Worm (Caenorhabditis elegans) whole organism, early embryonic: Measurements from ENCODE around the gene npr-25.

Source experiments
- B0310.2 ChIP-seq: sonication (generic microtip); optimal IDR thresholded peaks from 2 replicates; lab custom pipeline; 2016; ENCODE audit warnings: mild to moderate bottlenecking, missing genetic modification characterization, missing compliant biosample characterization
- F13C5.2 ChIP-seq: sonication (generic microtip); optimal IDR thresholded peaks from 2 replicates; lab custom pipeline; 2017; ENCODE audit warnings: mild to moderate bottlenecking, missing genetic modification characterization, inconsistent platforms, missing compliant biosample characterization
- ama-1 ChIP-seq: fragments of 150-350 bp; optimal IDR thresholded peaks from 2 replicates; lab custom pipeline; 2014
- ceh-13 ChIP-seq: fragments of 200-800 bp; sonication (Bioruptor generic); optimal IDR thresholded peaks from 2 replicates; lab custom pipeline; 2018; ENCODE audit warnings: mild to moderate bottlenecking, missing genetic modification characterization, missing compliant biosample characterization
- ets-7 ChIP-seq: sonication (generic microtip); optimal IDR thresholded peaks from 2 replicates; lab custom pipeline; 2016; ENCODE audit warnings: missing genotype, missing genetic modification characterization, missing compliant biosample characterization
- hmbx-1 ChIP-seq: sonication (generic microtip); optimal IDR thresholded peaks from 2 replicates; lab custom pipeline; 2016; ENCODE audit warnings: mild to moderate bottlenecking, missing genetic modification characterization, missing compliant biosample characterization
- hmg-4 ChIP-seq: fragments of 200-800 bp; sonication (Bioruptor generic); optimal IDR thresholded peaks from 2 replicates; lab custom pipeline; 2018; ENCODE audit warnings: mild to moderate bottlenecking, missing genetic modification characterization, missing compliant biosample characterization
- scrt-1 ChIP-seq: fragments of 200-800 bp; sonication (Bioruptor generic); IDR thresholded peaks from 2 replicates; pipeline ENCODE4 v1.3.6; 2022; ENCODE audit warnings: missing genetic modification characterization, missing compliant biosample characterization
- tbx-11 ChIP-seq: fragments of 200-800 bp; sonication (Bioruptor generic); IDR thresholded peaks from 2 replicates; pipeline ENCODE4 v1.3.6; 2022; ENCODE audit warnings: missing genetic modification characterization, missing compliant biosample characterization
- tbx-37 ChIP-seq: fragments of 200-800 bp; sonication (Bioruptor generic); conservative IDR thresholded peaks from 2 replicates; pipeline ENCODE4 v1.3.6; 2022; ENCODE audit warnings: missing genetic modification reagents, missing genetic modification characterization, missing compliant biosample characterization
- tra-4 ChIP-seq: sonication (generic microtip); optimal IDR thresholded peaks from 2 replicates; lab custom pipeline; 2017; ENCODE audit warnings: missing genetic modification characterization, missing compliant biosample characterization

- no peak for TF ChIP-seq tra-4
- no peak for TF ChIP-seq ceh-13 (GFP tag; lab: Kevin White, UChicago)
- TF ChIP-seq hmg-4, result no peak
- no peak for TF ChIP-seq ama-1
- TF ChIP-seq scrt-1 (GFP tag; lab: Robert Waterston, UW), result no peak
- TF ChIP-seq ets-7, result no peak
- no peak for TF ChIP-seq tbx-11 (GFP tag; lab: Robert Waterston, UW)
- TF ChIP-seq hmbx-1, result no peak
- TF ChIP-seq B0310.2 (tag; lab: Kevin White, UChicago), result no peak
- no peak for TF ChIP-seq F13C5.2 (tag; lab: Kevin White, UChicago)
- no peak for TF ChIP-seq tbx-37 (GFP tag; lab: Robert Waterston, UW)
These were observed 39.2 kb upstream of the npr-25 start, which contains the start of gene nas-16 for ce11 chrV:11392020-11392419.
